Worm (Caenorhabditis elegans) whole organism, L4 larva: Measurements from ENCODE around the gene T10D4.7.
"Not testable (repeated sequence)": the region's sequence is repeated elsewhere in the genome, so short reads cannot be mapped to it uniquely, and the experiment has no call there.

Experiments used
- F10B5.3 ChIP-seq: sonication (generic microtip); optimal IDR thresholded peaks from 2 replicates; lab custom pipeline; 2016; ENCODE audit warnings: mild to moderate bottlenecking, missing genetic modification characterization, missing compliant biosample characterization
- R02D3.7 ChIP-seq: fragments of 150-350 bp; sonication (generic microtip); optimal IDR thresholded peaks from 3 replicates; lab custom pipeline; 2014; ENCODE audit warnings: missing biosample characterization, missing genetic modification characterization
- Y5F2A.4 ChIP-seq: fragments of 200-800 bp; sonication (Bioruptor generic); optimal IDR thresholded peaks from 2 replicates; lab custom pipeline; 2018; ENCODE audit warnings: mild to moderate bottlenecking, missing genetic modification characterization, missing compliant biosample characterization
- Y75B8A.6 ChIP-seq: fragments of 200-800 bp; sonication (Bioruptor generic); IDR thresholded peaks from 2 replicates; pipeline ENCODE4 v1.3.6; 2022; ENCODE audit warnings: missing genetic modification reagents, missing genetic modification characterization, missing compliant biosample characterization
- ZK546.5 ChIP-seq, 2 experiments: sonication (generic microtip); optimal IDR thresholded peaks; 2 replicates each; lab custom pipeline; 2017; ENCODE audit warnings: missing biosample characterization in 2 of 2, missing genetic modification characterization in 2 of 2
- aha-1 ChIP-seq: fragments of 150-350 bp; peaks from one replicate; lab custom pipeline; 2014; ENCODE audit warnings: missing biosample characterization, missing genetic modification characterization
- aly-2 ChIP-seq: sonication (generic microtip); optimal IDR thresholded peaks from 2 replicates; lab custom pipeline; 2018; ENCODE audit warnings: missing biosample characterization, missing genetic modification characterization
- ceh-32 ChIP-seq: sonication (generic microtip); optimal IDR thresholded peaks from 2 replicates; lab custom pipeline; 2016; ENCODE audit warnings: mild to moderate bottlenecking, missing genetic modification characterization, missing compliant biosample characterization; ENCODE audit not compliant: poor library complexity
- ceh-44 ChIP-seq: fragments of 200-800 bp; sonication (Bioruptor generic); IDR thresholded peaks from 2 replicates; pipeline ENCODE4 v1.3.6; 2022; ENCODE audit warnings: missing genetic modification reagents, missing genetic modification characterization, missing compliant biosample characterization
- ces-1 ChIP-seq: fragments of 150-350 bp; sonication (generic microtip); optimal IDR thresholded peaks from 4 replicates; lab custom pipeline; 2014; ENCODE audit warnings: missing biosample characterization, missing genetic modification reagents, missing genetic modification characterization
- duxl-1 ChIP-seq: sonication (generic microtip); optimal IDR thresholded peaks from 2 replicates; lab custom pipeline; 2016; ENCODE audit warnings: mild to moderate bottlenecking, missing genetic modification characterization, moderate library complexity, missing compliant biosample characterization; ENCODE audit not compliant: poor library complexity
- hmg-1.1 ChIP-seq: fragments of 200-800 bp; sonication (Bioruptor generic); IDR thresholded peaks from 2 replicates; pipeline ENCODE4 v1.3.6; 2022; ENCODE audit warnings: missing genetic modification reagents, missing genetic modification characterization, missing compliant biosample characterization
- mes-2 ChIP-seq: sonication (generic microtip); optimal IDR thresholded peaks from 2 replicates; lab custom pipeline; 2016; ENCODE audit warnings: missing genotype, mild to moderate bottlenecking, missing genetic modification characterization, missing compliant biosample characterization; ENCODE audit not compliant: poor library complexity, severe bottlenecking
- nhr-102 ChIP-seq: sonication (generic microtip); optimal IDR thresholded peaks from 2 replicates; lab custom pipeline; 2016; ENCODE audit warnings: mild to moderate bottlenecking, missing genetic modification characterization, moderate library complexity, missing compliant biosample characterization
- nhr-111 ChIP-seq: fragments of 200-800 bp; sonication (Bioruptor generic); optimal IDR thresholded peaks from 2 replicates; lab custom pipeline; 2018; ENCODE audit warnings: mild to moderate bottlenecking, missing genetic modification characterization, missing compliant biosample characterization
- nhr-28 ChIP-seq: fragments of 150-350 bp; optimal IDR thresholded peaks from 2 replicates; lab custom pipeline; 2014; ENCODE audit warnings: missing biosample characterization, missing genetic modification characterization
- nhr-41 ChIP-seq: fragments of 200-800 bp; sonication (Bioruptor generic); IDR thresholded peaks from 2 replicates; pipeline ENCODE4 v1.3.6; 2022; ENCODE audit warnings: missing genetic modification reagents, missing genetic modification characterization, missing compliant biosample characterization
- pha-4 ChIP-seq, 2 experiments: fragments of 150-350 bp in 1 of 2; fragments of 200-800 bp in 1 of 2; sonication (Bioruptor generic) in 1 of 2; IDR thresholded peaks in 1 of 2; optimal IDR thresholded peaks in 1 of 2; 2 replicates each; pipeline versions ENCODE4 v1.3.6 to Lab custom; 2014 to 2022; ENCODE audit warnings: missing genetic modification characterization in 2 of 2, missing genetic modification reagents in 2 of 2, missing biosample characterization in 1 of 2, missing compliant biosample characterization in 1 of 2
- saeg-2 ChIP-seq: fragments of 200-800 bp; sonication (Bioruptor generic); IDR thresholded peaks from 2 replicates; pipeline ENCODE4 v1.3.6; 2022; ENCODE audit warnings: missing genetic modification reagents, missing genetic modification characterization, missing compliant biosample characterization
- set-16 ChIP-seq: fragments of 200-800 bp; sonication (Bioruptor generic); IDR thresholded peaks from 2 replicates; pipeline ENCODE4 v1.3.6; 2022; ENCODE audit warnings: missing genetic modification reagents, missing genetic modification characterization, missing compliant biosample characterization
- tra-1 ChIP-seq: fragments of 200-800 bp; sonication (Bioruptor generic); IDR thresholded peaks from 2 replicates; pipeline ENCODE4 v1.3.6; 2022; ENCODE audit warnings: missing genetic modification reagents, missing genetic modification characterization, missing compliant biosample characterization
- unc-62 ChIP-seq, 3 experiments: fragments of 150-350 bp in 1 of 3; sonication (generic microtip); optimal IDR thresholded peaks in 2 of 3; peaks in 1 of 3; 1 replicate in 1 of 3; 2 replicates in 2 of 3; lab custom pipeline; 2014 to 2017; ENCODE audit warnings: missing biosample characterization in 3 of 3, missing genetic modification characterization in 3 of 3, missing genetic modification reagents in 3 of 3, missing genotype in 1 of 3
- vab-7 ChIP-seq: fragments of 200-800 bp; sonication (Bioruptor generic); IDR thresholded peaks from 2 replicates; pipeline ENCODE4 v1.3.6; 2022; ENCODE audit warnings: missing genetic modification reagents, missing genetic modification characterization, missing compliant biosample characterization
- zfp-3 ChIP-seq: fragments of 200-800 bp; sonication (Bioruptor generic); conservative IDR thresholded peaks from 2 replicates; pipeline ENCODE4 v1.3.6; 2022; ENCODE audit warnings: missing genetic modification reagents, missing genetic modification characterization, missing compliant biosample characterization
- zip-2 ChIP-seq: fragments of 150-350 bp; optimal IDR thresholded peaks from 2 replicates; lab custom pipeline; 2014; ENCODE audit warnings: missing biosample characterization, missing genetic modification characterization

T10D4.7 gene

DNA sequence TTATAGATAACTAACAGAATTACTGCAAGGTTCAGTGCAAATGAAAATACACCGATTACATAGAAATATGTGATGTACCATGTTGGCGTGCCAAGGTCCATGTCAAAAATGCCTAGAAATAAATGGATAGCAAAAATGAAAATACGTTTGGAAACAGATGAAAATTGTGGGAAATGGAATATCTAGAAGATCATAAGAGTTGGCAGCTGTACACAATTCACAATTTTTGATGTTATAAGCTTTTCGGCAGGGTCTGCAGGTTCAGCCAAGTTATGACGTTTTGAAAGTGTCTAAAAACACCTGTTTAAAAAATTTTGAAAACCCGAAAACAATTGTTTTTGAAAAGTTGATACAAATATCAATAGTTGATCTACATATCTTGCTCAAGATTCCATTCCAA lies 27.0 kb downstream of the T10D4.7 start, which contains the start of gene sri-43:
Gene sri-43 (minus strand): TSS at position 101 of the 400 bp plus-strand sequence.
- not testable (repeated sequence) for TF ChIP-seq nhr-41 (GFP tag; lab: Robert Waterston, UW); zip-2 (tag; lab: Kevin White, UChicago); nhr-102 (tag; lab: Kevin White, UChicago)

DNA sequence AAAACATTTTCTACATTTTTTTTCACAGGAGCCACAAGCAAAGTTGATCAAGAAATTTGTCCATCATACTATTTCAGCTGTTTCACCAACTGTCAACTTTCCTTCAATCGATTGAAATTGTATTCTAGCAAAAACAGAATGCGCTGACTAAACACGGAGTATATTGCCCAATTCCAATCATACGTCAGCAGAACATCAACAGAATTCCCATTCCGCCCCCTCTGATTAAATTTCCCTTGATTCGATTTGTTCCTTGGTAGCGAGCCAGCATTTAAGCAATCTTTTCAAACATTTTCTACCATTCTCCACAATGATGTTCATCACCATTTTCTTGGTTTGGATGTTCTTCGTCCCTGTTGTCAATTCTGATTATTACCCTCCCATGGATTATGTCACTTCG lies 28.3 kb downstream of the T10D4.7 start, which contains the start of gene T10D4.15:
Gene T10D4.15 (plus strand): TSS at position 301 of the 400 bp plus-strand sequence.
- TF ChIP-seq unc-62 (GFP tag; optimal IDR thresholded peaks at IDR 0.05 in 1 of 2; lab: Kevin White, UChicago) (peak in 1 of 2 experiments; percentile 45), unc-62 (tag; optimal IDR thresholded peaks at IDR 0.05; lab: Kevin White, UChicago) (no peak), ceh-32 (tag; lab: Kevin White, UChicago) (no peak)

DNA sequence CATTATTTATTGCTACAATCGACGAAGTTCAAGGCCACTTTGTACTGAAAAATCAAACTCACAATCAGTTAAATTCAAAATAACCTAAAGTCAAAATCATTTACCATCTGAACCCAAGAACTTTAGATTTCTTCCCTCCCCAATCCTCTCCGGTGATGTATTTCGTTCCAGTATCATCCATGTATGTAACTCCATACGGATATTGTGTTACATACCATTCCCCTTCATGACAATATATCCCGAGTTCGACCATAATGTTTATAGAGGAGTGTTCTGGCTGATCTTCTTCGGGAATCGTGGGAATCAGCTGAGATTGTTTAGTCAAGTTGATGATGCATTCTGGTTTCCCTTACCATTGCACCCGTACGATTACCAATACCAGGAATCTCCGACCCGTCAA lies 30.8 kb downstream of the T10D4.7 start:
- TF ChIP-seq unc-62 (GFP tag; optimal IDR thresholded peaks at IDR 0.05 in 1 of 2; lab: Kevin White, UChicago) (peak in 1 of 2 experiments; percentile 92), unc-62 (tag; optimal IDR thresholded peaks at IDR 0.05; lab: Kevin White, UChicago) (no peak), Y5F2A.4 (GFP tag; lab: Kevin White, UChicago) (no peak), mes-2 (tag; lab: Kevin White, UChicago) (no peak)

DNA sequence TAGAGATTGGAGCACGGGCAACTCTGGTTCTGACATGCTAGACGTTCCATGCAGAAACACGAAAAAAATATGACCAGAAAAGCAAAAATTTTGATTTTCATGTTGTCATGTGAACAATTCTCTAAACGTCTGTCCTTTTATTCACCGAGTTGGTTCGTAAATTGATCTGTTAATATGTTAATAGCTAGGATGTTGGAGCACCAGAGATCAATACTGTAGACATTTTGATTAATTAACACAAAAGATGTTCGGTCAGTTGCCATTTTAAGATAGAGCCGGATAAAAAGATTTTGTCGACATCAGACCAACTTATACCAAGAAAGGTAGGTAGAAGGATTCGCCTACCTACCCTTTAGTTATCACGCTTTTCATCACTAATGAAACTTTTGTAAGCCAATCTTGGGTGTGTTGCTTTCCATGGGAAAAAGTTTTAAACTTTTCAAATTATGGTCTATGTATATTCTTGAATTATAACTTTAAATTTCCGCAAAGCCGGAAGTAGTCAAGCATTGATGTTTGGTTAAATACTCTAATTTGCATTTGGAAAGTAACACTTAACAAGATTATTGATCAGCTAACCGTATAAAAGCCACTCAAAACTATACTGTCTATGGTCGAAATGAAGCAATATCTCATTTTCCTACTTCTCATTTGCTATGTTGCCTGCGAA lies 32.1 kb downstream of the T10D4.7 start, which contains the start of the genes T10D4.11 and T10D4.1:
Gene T10D4.11 (minus strand): TSS at position 101 of the 670 bp plus-strand sequence.
Gene T10D4.1 (plus strand): TSS at position 620 of the 670 bp plus-strand sequence.
- no peak for TF ChIP-seq zfp-3 (GFP tag; lab: Robert Waterston, UW)
- TF ChIP-seq aha-1 (tag; lab: Kevin White, UChicago) = peak; percentile 3

DNA sequence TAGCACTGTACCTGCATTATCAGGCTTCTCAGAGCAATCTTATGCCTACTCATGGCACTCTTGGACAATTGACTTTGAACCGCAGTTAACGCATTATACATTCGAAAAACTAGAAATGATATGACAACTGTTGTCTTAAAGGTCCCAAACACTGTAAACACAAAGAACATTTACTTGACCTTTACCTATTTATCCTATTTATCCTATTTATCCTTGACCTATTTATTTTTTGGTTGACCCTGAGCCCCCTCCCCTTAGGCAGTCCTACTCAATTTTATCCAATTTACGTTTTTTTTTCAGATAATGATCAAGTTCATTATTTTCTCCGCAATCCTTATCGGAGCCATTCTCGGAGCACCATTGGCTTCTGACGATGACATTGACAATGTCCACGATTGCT lies 34.0 kb downstream of the T10D4.7 start, which contains the start of the genes T10D4.14 and T10D4.19:
Gene T10D4.14 (minus strand): TSS at position 101 of the 400 bp plus-strand sequence.
Gene T10D4.19 (plus strand): TSS at position 304 of the 400 bp plus-strand sequence.
- TF ChIP-seq duxl-1 (tag; lab: Kevin White, UChicago) (no peak), nhr-111 (GFP tag; lab: Kevin White, UChicago) (no peak), ZK546.5 (tag; optimal IDR thresholded peaks at IDR 0.05; lab: Kevin White, UChicago) (no peak), pha-4 (GFP tag; IDR thresholded peaks at IDR 0.05; lab: Robert Waterston, UW) (no peak), pha-4 (tag; optimal IDR thresholded peaks at IDR 0.05; lab: Kevin White, UChicago) (no peak), Y5F2A.4 (GFP tag; lab: Kevin White, UChicago) (no peak)

DNA sequence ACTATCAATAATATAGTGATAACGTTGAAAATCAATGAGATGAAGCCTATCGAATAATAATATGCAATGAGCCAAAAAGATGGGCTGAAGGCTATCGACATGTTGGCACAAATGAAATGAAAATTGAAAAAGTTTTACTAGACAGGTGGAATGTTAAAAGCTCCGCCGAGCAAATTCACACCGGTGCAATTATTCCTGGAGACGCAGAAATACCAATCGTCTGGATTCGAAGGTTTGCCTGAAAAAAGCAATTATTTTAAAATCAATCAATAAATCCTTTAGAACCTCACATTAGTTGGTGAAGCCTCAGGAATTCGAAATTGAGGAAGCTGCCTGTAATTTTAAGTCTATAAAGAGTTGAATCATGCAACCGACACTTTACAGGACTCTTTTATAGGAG lies 36.8 kb downstream of the T10D4.7 start, which contains the start of gene sri-32:
Gene sri-32 (minus strand): TSS at position 101 of the 400 bp plus-strand sequence.
- TF ChIP-seq vab-7 (GFP tag; lab: Robert Waterston, UW) (no peak), ZK546.5 (tag; optimal IDR thresholded peaks at IDR 0.05; lab: Kevin White, UChicago) (no peak), ceh-44 (GFP tag; lab: Robert Waterston, UW) (no peak), hmg-1.1 (GFP tag; lab: Robert Waterston, UW) (no peak), Y75B8A.6 (GFP tag; lab: Robert Waterston, UW) (no peak), tra-1 (GFP tag; lab: Robert Waterston, UW) (no peak), nhr-28 (tag; lab: Kevin White, UChicago) (no peak), set-16 (no peak), saeg-2 (GFP tag; lab: Robert Waterston, UW) (no peak), R02D3.7 (tag; lab: Kevin White, UChicago) (no peak), ces-1 (GFP tag; lab: Kevin White, UChicago) (no peak), aly-2 (tag; lab: Kevin White, UChicago) (no peak), F10B5.3 (tag; lab: Kevin White, UChicago) (no peak)
